Worm (Caenorhabditis elegans) whole organism, late embryonic: Measurements from ENCODE around the gene Y116A8C.49.
"Not testable (repeated sequence)": the region's sequence is repeated elsewhere in the genome, so short reads cannot be mapped to it uniquely, and the experiment has no call there.

Experiments used
- K02D7.2 ChIP-seq: sonication (generic microtip); optimal IDR thresholded peaks from 2 replicates; lab custom pipeline; 2017; ENCODE audit warnings: mild to moderate bottlenecking, missing genetic modification characterization, missing compliant biosample characterization
- K09A11.1 ChIP-seq: sonication (generic microtip); optimal IDR thresholded peaks from 2 replicates; lab custom pipeline; 2017; ENCODE audit warnings: antibody characterized with exemption, mild to moderate bottlenecking, missing genetic modification characterization, missing compliant biosample characterization; ENCODE audit not compliant: insufficient read depth
- ahr-1 ChIP-seq: sonication (generic microtip); optimal IDR thresholded peaks from 2 replicates; lab custom pipeline; 2016; ENCODE audit warnings: missing genetic modification characterization, missing compliant biosample characterization
- ceh-31 ChIP-seq: sonication (generic microtip); optimal IDR thresholded peaks from 2 replicates; lab custom pipeline; 2016; ENCODE audit warnings: missing genetic modification characterization, missing compliant biosample characterization
- elt-2 ChIP-seq: sonication (generic microtip); optimal IDR thresholded peaks from 2 replicates; lab custom pipeline; 2016; ENCODE audit warnings: missing genetic modification reagents, missing genetic modification characterization, missing compliant biosample characterization
- eyg-1 ChIP-seq: sonication (generic microtip); optimal IDR thresholded peaks from 2 replicates; lab custom pipeline; 2016; ENCODE audit warnings: missing genotype, missing genetic modification characterization, missing compliant biosample characterization
- hlh-6 ChIP-seq: sonication (generic microtip); optimal IDR thresholded peaks from 2 replicates; lab custom pipeline; 2016; ENCODE audit warnings: missing genotype, missing genetic modification characterization, missing compliant biosample characterization
- pat-9 ChIP-seq: fragments of 200-800 bp; sonication (Bioruptor generic); optimal IDR thresholded peaks from 2 replicates; lab custom pipeline; 2018; ENCODE audit warnings: mild to moderate bottlenecking, missing genetic modification characterization, moderate library complexity, missing compliant biosample characterization
- pha-2 ChIP-seq: sonication (generic microtip); optimal IDR thresholded peaks from 2 replicates; lab custom pipeline; 2017; ENCODE audit warnings: mild to moderate bottlenecking, missing genetic modification characterization, missing compliant biosample characterization
- pha-4 ChIP-seq: fragments of 150-350 bp; optimal IDR thresholded peaks from 2 replicates; lab custom pipeline; 2018; ENCODE audit warnings: missing biosample characterization, missing genetic modification reagents, missing genetic modification characterization
- sox-4 ChIP-seq: sonication (generic microtip); optimal IDR thresholded peaks from 2 replicates; lab custom pipeline; 2017; ENCODE audit warnings: mild to moderate bottlenecking, missing genetic modification characterization, inconsistent platforms, missing compliant biosample characterization
- tbx-7 ChIP-seq: sonication (generic microtip); optimal IDR thresholded peaks from 2 replicates; lab custom pipeline; 2016; ENCODE audit warnings: missing genotype, missing genetic modification characterization, missing compliant biosample characterization
- unc-86 ChIP-seq: sonication (generic microtip); optimal IDR thresholded peaks from 2 replicates; lab custom pipeline; 2016; ENCODE audit warnings: missing genetic modification characterization, missing compliant biosample characterization

Gene Y116A8C.49

DNA sequence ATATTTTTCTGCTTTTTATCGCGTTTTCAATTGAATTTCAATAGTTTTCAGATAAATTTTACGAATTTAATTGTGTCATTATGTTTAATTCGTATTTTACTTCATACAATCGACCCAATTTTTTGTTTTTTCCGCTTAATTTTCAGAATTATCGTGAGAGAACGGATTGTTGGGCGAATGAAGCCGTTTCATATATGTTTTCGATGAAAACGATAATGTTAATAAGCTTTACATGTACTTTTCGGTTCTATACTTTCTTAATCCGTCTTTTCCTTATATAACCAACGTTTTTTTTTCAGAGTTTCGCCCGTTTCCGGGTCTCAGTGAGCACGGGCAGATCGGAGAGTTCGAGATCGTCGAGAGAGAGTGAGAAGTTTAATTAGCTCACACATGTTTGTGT is 35.7 kb downstream of the Y116A8C.49 start, which contains the start of gene T06A10.2:
Gene T06A10.2, plus strand, starts transcription at position 301 of the 400 bp plus-strand sequence.
- TF ChIP-seq eyg-1, pha-4, K09A11.1 (tag; lab: Kevin White, UChicago): not testable (repeated sequence)

DNA sequence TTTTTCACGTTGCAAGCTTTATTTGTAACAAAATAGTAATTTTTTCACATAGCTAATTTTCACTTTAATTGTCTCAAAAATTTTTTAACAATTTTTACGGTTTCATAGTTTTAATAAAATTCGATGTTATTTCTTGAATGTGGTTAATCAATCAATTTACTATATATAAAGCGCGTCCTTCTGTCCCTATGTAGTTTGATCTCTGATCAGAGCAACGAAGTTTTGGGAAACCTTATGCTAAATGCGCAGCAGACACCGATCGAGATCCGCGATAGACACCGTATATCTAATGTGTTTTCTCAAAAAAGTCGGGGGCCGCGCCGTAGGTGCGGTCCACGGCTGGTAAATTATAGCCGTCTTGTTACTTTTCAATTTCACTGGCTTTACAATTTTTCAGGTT is 42.4 kb downstream of the Y116A8C.49 start:
- no peak for TF ChIP-seq unc-86 (tag; lab: Kevin White, UChicago)
- no peak for TF ChIP-seq tbx-7 (tag; lab: Kevin White, UChicago)
- no peak for TF ChIP-seq pha-2 (tag; lab: Kevin White, UChicago)
- TF ChIP-seq hlh-6 (tag; lab: Kevin White, UChicago): no peak
- TF ChIP-seq sox-4: no peak
- TF ChIP-seq pat-9 (tag; lab: Kevin White, UChicago): no peak
- TF ChIP-seq K02D7.2 (tag; lab: Kevin White, UChicago): no peak
- TF ChIP-seq elt-2: no peak
- TF ChIP-seq ahr-1: no peak
- TF ChIP-seq ceh-31: no peak
